Worm (Caenorhabditis elegans): ENCODE measurements around the gene ZK1128.1.
A peak's percentile ranks its signal among the peaks of the same experiment; 100 is the strongest.

Gene ZK1128.1

ce11 chrIII:10096525-10096972, 18.0 kb downstream of the ZK1128.1 start:
- TF ChIP-seq egrh-3 (GFP tag; IDR thresholded peaks at IDR 0.05) (no peak), cebp-2 (GFP tag; IDR thresholded peaks at IDR 0.05) (no peak), Y56A3A.18 (GFP tag; IDR thresholded peaks at IDR 0.05) (no peak), ztf-18 (tag; optimal IDR thresholded peaks at IDR 0.05) (peak; percentile 63), F22D6.2 (tag; optimal IDR thresholded peaks at IDR 0.05) (no peak), tlf-1 (GFP tag; optimal IDR thresholded peaks at IDR 0.05) (peak; percentile 56), F37B4.10 (GFP tag; IDR thresholded peaks at IDR 0.05) (no peak), attf-5 (GFP tag; optimal IDR thresholded peaks at IDR 0.05) (peak; percentile 95), ekl-4 (GFP tag; IDR thresholded peaks at IDR 0.05) (peak; percentile 70), aptf-2 (GFP tag; conservative IDR thresholded peaks at IDR 0.05) (no peak), B0019.2 (GFP tag; conservative IDR thresholded peaks at IDR 0.05) (no peak), F23B12.7 (tag; optimal IDR thresholded peaks at IDR 0.05; ENCODE audit: insufficient read depth) (no peak), nhr-120 (GFP tag; IDR thresholded peaks at IDR 0.05) (no peak), let-607 (tag; optimal IDR thresholded peaks at IDR 0.05) (peak in 1 of 2 experiments; percentile 64), F10E7.11 (tag; optimal IDR thresholded peaks at IDR 0.05) (no peak), ceh-27 (GFP tag; optimal IDR thresholded peaks at IDR 0.05) (peak; percentile 82), egl-18 (GFP tag; IDR thresholded peaks at IDR 0.05) (no peak), mcd-1 (GFP tag; IDR thresholded peaks at IDR 0.05) (peak; percentile 73), F57C9.4 (tag; optimal IDR thresholded peaks at IDR 0.05) (no peak), hlh-12 (tag; optimal IDR thresholded peaks at IDR 0.05) (no peak), ztf-25 (GFP tag; IDR thresholded peaks at IDR 0.05) (no peak), hmg-1.2 (GFP tag; IDR thresholded peaks at IDR 0.05) (peak; percentile 94), athp-1 (tag; optimal IDR thresholded peaks at IDR 0.05) (peak; percentile 84), ceh-91 (GFP tag; IDR thresholded peaks at IDR 0.05) (no peak), K12H6.12 (tag; optimal IDR thresholded peaks at IDR 0.05) (peak; percentile 92), lin-26 (GFP tag; IDR thresholded peaks at IDR 0.05) (peak; percentile 61; the same call in 1 of the 2 replicates), sea-2 (GFP tag; IDR thresholded peaks at IDR 0.05) (no peak), madf-10 (tag; optimal IDR thresholded peaks at IDR 0.05) (peak; percentile 54), hlh-26 (GFP tag; conservative IDR thresholded peaks at IDR 0.05) (no peak), attf-3 (GFP tag; conservative IDR thresholded peaks at IDR 0.05) (no peak; the same call in 1 of the 2 replicates), ccch-3 (GFP tag; optimal IDR thresholded peaks at IDR 0.05) (no peak), atf-7 (tag; optimal IDR thresholded peaks at IDR 0.05) (peak; percentile 63), unc-130 (GFP tag; optimal IDR thresholded peaks at IDR 0.05) (no peak), bed-2 (GFP tag; IDR thresholded peaks at IDR 0.05) (no peak), Y79H2A.3 (GFP tag; conservative IDR thresholded peaks at IDR 0.05) (no peak), efl-1 (GFP tag; optimal IDR thresholded peaks at IDR 0.05) (no peak), akir-1 (GFP tag; optimal IDR thresholded peaks at IDR 0.05) (no peak), lir-1 (GFP tag; conservative IDR thresholded peaks at IDR 0.05) (0 out of 2 replicates have a peak, but pooled peaks have one; percentile 30), ceh-58 (GFP tag; IDR thresholded peaks at IDR 0.05) (no peak), F39B2.1 (GFP tag; IDR thresholded peaks at IDR 0.05) (no peak), lin-54 (GFP tag; optimal IDR thresholded peaks at IDR 0.05) (peak; percentile 66), Y53F4B.3 (GFP tag; IDR thresholded peaks at IDR 0.05) (no peak), zfh-2 (GFP tag; conservative IDR thresholded peaks at IDR 0.05) (peak; percentile 95), B0261.1 (tag; optimal IDR thresholded peaks at IDR 0.05) (no peak), ZK185.1 (tag; optimal IDR thresholded peaks at IDR 0.05; ENCODE audit: poor library complexity, severe bottlenecking) (peak; percentile 33), cebp-1 (GFP tag; IDR thresholded peaks at IDR 0.05) (peak; percentile 62), cebp-1 (tag; optimal IDR thresholded peaks at IDR 0.05) (peak; percentile 86), D2030.7 (GFP tag; IDR thresholded peaks at IDR 0.05) (no peak), gei-17 (GFP tag; optimal IDR thresholded peaks at IDR 0.05) (no peak)
